Worm (Caenorhabditis elegans) whole organism, L1 larva: ENCODE measurements around the gene dhrr-1.

ENCODE experiments used
- aly-2 ChIP-seq: fragments of 150-350 bp; optimal IDR thresholded peaks from 2 replicates; lab custom pipeline; 2014; ENCODE audit warnings: missing biosample characterization, missing genetic modification characterization
- elt-3 ChIP-seq, 6 experiments: fragments of 150-350 bp in 1 of 6; sonication (generic microtip); optimal IDR thresholded peaks; 2 replicates each; lab custom pipeline; 2017 to 2018; ENCODE audit warnings: missing biosample characterization in 6 of 6, missing genetic modification characterization in 6 of 6, inconsistent platforms in 1 of 6
- fos-1 ChIP-seq: fragments of 150-350 bp; optimal IDR thresholded peaks from 2 replicates; lab custom pipeline; 2014; ENCODE audit warnings: missing biosample characterization, missing genetic modification characterization
- sptf-1 ChIP-seq: fragments of 150-350 bp; optimal IDR thresholded peaks from 2 replicates; lab custom pipeline; 2014; ENCODE audit warnings: missing biosample characterization, missing genetic modification characterization

- no peak for TF ChIP-seq sptf-1 (tag; lab: Kevin White, UChicago)
- no peak for TF ChIP-seq aly-2 (tag; lab: Kevin White, UChicago)
- no peak for TF ChIP-seq fos-1 (tag; lab: Kevin White, UChicago)
- no peak for TF ChIP-seq elt-3 (tag; optimal IDR thresholded peaks at IDR 0.05; lab: Kevin White, UChicago)
Measured at ce11 chrIII:8913469-8913868, 31.0 kb upstream of the dhrr-1 start, which contains the start of gene trxr-2.
